Worm (Caenorhabditis elegans): Measurements from ENCODE around the gene T05C12.4.

Gene T05C12.4

ce11 chrII:8138015-8138546 lies 42.1 kb downstream of the T05C12.4 start, which contains the start of gene cdc-48.2:
cdc-48.2 (plus strand) TSS chrII:8138496.
- no peak for TF ChIP-seq dmd-6 (GFP tag; IDR thresholded peaks at IDR 0.05)
- no peak for TF ChIP-seq lin-13 (GFP tag; optimal IDR thresholded peaks at IDR 0.05)
- no peak for TF ChIP-seq sdz-12 (GFP tag; optimal IDR thresholded peaks at IDR 0.05)
- TF ChIP-seq lsy-2 (tag; optimal IDR thresholded peaks at IDR 0.05): peak in 1 of 2 experiments; percentile 62
- no peak for TF ChIP-seq lin-29 (GFP tag; IDR thresholded peaks at IDR 0.05)
- peak; percentile 35 for TF ChIP-seq mes-2 (tag; optimal IDR thresholded peaks at IDR 0.05; ENCODE audit: poor library complexity, severe bottlenecking)
- TF ChIP-seq mxl-3 (GFP tag; optimal IDR thresholded peaks at IDR 0.05): peak; percentile 7
- no peak for TF ChIP-seq lim-7 (GFP tag; IDR thresholded peaks at IDR 0.05)
- TF ChIP-seq ctbp-1 (GFP tag; IDR thresholded peaks at IDR 0.05): 0 out of 2 replicates have a peak, but pooled peaks have one; percentile 28
- no peak for TF ChIP-seq F37D6.2 (tag; optimal IDR thresholded peaks at IDR 0.05)
- TF ChIP-seq nhr-41 (GFP tag; IDR thresholded peaks at IDR 0.05): no peak
- TF ChIP-seq lin-38 (GFP tag; IDR thresholded peaks at IDR 0.05): peak; percentile 48
- no peak for TF ChIP-seq Y105C5A.15 (GFP tag; IDR thresholded peaks at IDR 0.05)
- TF ChIP-seq F44E2.7 (GFP tag; IDR thresholded peaks at IDR 0.05): no peak
- TF ChIP-seq skn-1 (tag; optimal IDR thresholded peaks at IDR 0.05): no peak

DNA sequence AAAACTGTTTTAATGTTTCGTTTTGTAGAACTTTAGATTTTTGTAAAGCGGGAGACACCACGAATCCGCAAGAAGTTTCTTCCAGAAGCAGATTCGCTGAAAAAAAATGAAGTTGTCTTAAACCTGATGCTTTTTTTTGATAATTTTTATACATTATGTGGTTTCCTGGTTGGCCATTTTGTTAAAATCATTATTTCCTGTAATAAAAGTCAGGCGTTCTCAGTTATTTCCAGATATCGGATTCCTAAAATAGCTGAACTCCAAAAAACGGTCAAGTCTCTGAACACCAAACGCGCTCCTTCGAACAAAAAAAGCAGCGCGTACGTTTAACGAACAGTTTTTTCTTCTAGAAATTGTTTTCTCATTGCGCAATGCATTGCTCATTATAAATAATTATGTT lies 42.8 kb downstream of the T05C12.4 start:
- TF ChIP-seq dpl-1 (GFP tag; optimal IDR thresholded peaks at IDR 0.05) (peak; percentile 41), nhr-11 (tag; optimal IDR thresholded peaks at IDR 0.05) (no peak), lsy-2 (tag; optimal IDR thresholded peaks at IDR 0.05) (peak in 1 of 2 experiments; percentile 59), ZK546.5 (tag; optimal IDR thresholded peaks at IDR 0.05) (no peak), mep-1 (tag; optimal IDR thresholded peaks at IDR 0.05) (peak; percentile 30), aly-2 (tag; optimal IDR thresholded peaks at IDR 0.05) (no peak), ZK337.2 (GFP tag; IDR thresholded peaks at IDR 0.05) (no peak), dmd-6 (GFP tag; IDR thresholded peaks at IDR 0.05) (no peak), unc-130 (GFP tag; optimal IDR thresholded peaks at IDR 0.05) (peak; percentile 32), ztf-7 (tag; optimal IDR thresholded peaks at IDR 0.05) (no peak), hmg-1.1 (GFP tag; IDR thresholded peaks at IDR 0.05) (peak; percentile 44; the same call in 1 of the 2 replicates), hif-1 (tag; optimal IDR thresholded peaks at IDR 0.05) (peak in 1 of 2 experiments; percentile 67), zag-1 (tag; optimal IDR thresholded peaks at IDR 0.05) (no peak), aha-1 (tag) (peak; percentile 41), F44E2.7 (GFP tag; IDR thresholded peaks at IDR 0.05) (no peak), Y5F2A.4 (GFP tag; optimal IDR thresholded peaks at IDR 0.05) (no peak), mes-2 (tag; optimal IDR thresholded peaks at IDR 0.05; ENCODE audit: poor library complexity, severe bottlenecking) (peak; percentile 43), lin-38 (GFP tag; IDR thresholded peaks at IDR 0.05) (peak; percentile 74)

DNA sequence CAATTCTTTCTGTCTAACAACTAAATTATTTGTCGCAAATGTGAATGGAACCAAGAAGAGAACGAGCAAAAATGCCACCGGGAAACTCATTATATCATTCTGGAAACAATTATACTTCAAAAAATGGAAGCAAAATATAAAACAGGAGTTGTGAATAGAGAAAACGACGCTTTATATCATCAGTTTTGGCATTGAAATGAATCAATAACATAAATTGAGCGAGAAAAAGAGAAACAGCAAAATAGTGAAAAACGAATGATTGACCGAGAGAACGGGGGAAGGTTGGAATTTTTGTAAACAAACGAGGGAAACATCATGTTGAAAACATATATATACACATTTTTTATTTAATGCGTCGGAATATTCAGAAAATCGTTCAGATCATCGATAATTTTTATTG lies 43.4 kb downstream of the T05C12.4 start, which contains the start of gene ctns-1:
ctns-1 (minus strand) TSS at position 101 of the 400 bp plus-strand sequence.
- no peak for TF ChIP-seq duxl-1 (tag; optimal IDR thresholded peaks at IDR 0.05; ENCODE audit: poor library complexity)
- TF ChIP-seq daf-16 (GFP tag; optimal IDR thresholded peaks at IDR 0.05): no peak
- TF ChIP-seq daf-16 (tag; optimal IDR thresholded peaks at IDR 0.05): peak; percentile 54
- no peak for TF ChIP-seq daf-12 (tag; optimal IDR thresholded peaks at IDR 0.05)
- TF ChIP-seq snpc-4 (tag; optimal IDR thresholded peaks at IDR 0.05): no peak
- no peak for TF ChIP-seq ZK546.5 (tag; optimal IDR thresholded peaks at IDR 0.05)
- no peak for TF ChIP-seq mxl-3 (GFP tag; optimal IDR thresholded peaks at IDR 0.05)
- peak; percentile 8 for TF ChIP-seq mes-2 (tag; optimal IDR thresholded peaks at IDR 0.05; ENCODE audit: poor library complexity, severe bottlenecking)
- no peak for TF ChIP-seq vab-7 (GFP tag; IDR thresholded peaks at IDR 0.05)
- no peak for TF ChIP-seq F10B5.3 (tag; optimal IDR thresholded peaks at IDR 0.05)
- TF ChIP-seq mdl-1 (tag; optimal IDR thresholded peaks at IDR 0.05): no peak
- TF ChIP-seq Y5F2A.4 (GFP tag; optimal IDR thresholded peaks at IDR 0.05): no peak
- no peak for TF ChIP-seq ceh-32 (tag; optimal IDR thresholded peaks at IDR 0.05; ENCODE audit: poor library complexity)
- TF ChIP-seq nhr-102 (tag; optimal IDR thresholded peaks at IDR 0.05): no peak
- TF ChIP-seq Y48G9A.11 (GFP tag; IDR thresholded peaks at IDR 0.05): no peak
- TF ChIP-seq cey-2 (tag; optimal IDR thresholded peaks at IDR 0.05; ENCODE audit: borderline replicate concordance, insufficient read depth): no peak
- TF ChIP-seq aly-2 (tag; optimal IDR thresholded peaks at IDR 0.05): no peak
- no peak for TF ChIP-seq unc-39 (tag; optimal IDR thresholded peaks at IDR 0.05)
- peak; percentile 10; the same call in 1 of the 2 replicates for TF ChIP-seq lin-38 (GFP tag; IDR thresholded peaks at IDR 0.05)
- TF ChIP-seq php-3 (GFP tag; IDR thresholded peaks at IDR 0.05): no peak
- no peak for TF ChIP-seq nhr-10 (tag; optimal IDR thresholded peaks at IDR 0.05)
- no peak for TF ChIP-seq zip-11 (GFP tag; IDR thresholded peaks at IDR 0.05)
- TF ChIP-seq ztf-11 (tag; optimal IDR thresholded peaks at IDR 0.05): no peak
- no peak for TF ChIP-seq ces-1 (GFP tag; optimal IDR thresholded peaks at IDR 0.05)
- TF ChIP-seq zag-1 (tag; optimal IDR thresholded peaks at IDR 0.05): no peak
- no peak for TF ChIP-seq daf-19 (GFP tag; conservative IDR thresholded peaks at IDR 0.05)
